Fruit fly (Drosophila melanogaster): ENCODE results near the gene Tmf.

Gene Tmf

dm6 chrX:6803312-6803794 lies 40.8 kb upstream of the Tmf start, which contains the start of the genes C3G and pod1 (continued):
- TF ChIP-seq CG2712 (tag; optimal IDR thresholded peaks at IDR 0.05) (peak; percentile 39), HmgD (GFP tag; optimal IDR thresholded peaks at IDR 0.05) (peak; percentile 84), salm (tag; optimal IDR thresholded peaks at IDR 0.05) (no peak), CG8944 (GFP tag; optimal IDR thresholded peaks at IDR 0.05) (peak; percentile 11), dimm (GFP tag; IDR thresholded peaks at IDR 0.05) (no peak), CG4282 (GFP tag; optimal IDR thresholded peaks at IDR 0.05) (no peak), YL-1 (GFP tag; optimal IDR thresholded peaks at IDR 0.05) (peak; percentile 15), cg (GFP tag; optimal IDR thresholded peaks at IDR 0.05) (peak; percentile 93), Stat92E (GFP tag; optimal IDR thresholded peaks at IDR 0.05) (peak in 1 of 3 experiments; percentile 44), lbe (GFP tag; optimal IDR thresholded peaks at IDR 0.05) (peak; percentile 32), Fer1 (GFP tag; optimal IDR thresholded peaks at IDR 0.05) (peak; percentile 15), Dad (GFP tag; optimal IDR thresholded peaks at IDR 0.05) (peak; percentile 38), Hr39 (optimal IDR thresholded peaks at IDR 0.05) (no peak), Usf (GFP tag; optimal IDR thresholded peaks at IDR 0.05) (no peak), sisA (GFP tag; IDR thresholded peaks at IDR 0.05) (no peak), Nf-YC (tag; optimal IDR thresholded peaks at IDR 0.05) (peak; percentile 45), CG10147 (GFP tag; optimal IDR thresholded peaks at IDR 0.05) (no peak), fu2 (GFP tag; optimal IDR thresholded peaks at IDR 0.05) (peak; percentile 31), CG17328 (GFP tag; IDR thresholded peaks at IDR 0.05) (no peak), CG16815 (GFP tag; optimal IDR thresholded peaks at IDR 0.05) (no peak), CG4820 (GFP tag; optimal IDR thresholded peaks at IDR 0.05) (no peak), CG6689 (GFP tag; IDR thresholded peaks at IDR 0.05) (no peak), esg (GFP tag; conservative IDR thresholded peaks at IDR 0.05) (no peak), CG3281 (GFP tag; optimal IDR thresholded peaks at IDR 0.05) (no peak), br (optimal IDR thresholded peaks at IDR 0.05) (no peak), CG14860 (GFP tag; IDR thresholded peaks at IDR 0.05; ENCODE audit: partially characterized antibody) (peak; percentile 97), Mad (GFP tag; optimal IDR thresholded peaks at IDR 0.05) (peak; percentile 21), BEAF-32 (GFP tag; optimal IDR thresholded peaks at IDR 0.05) (peak; percentile 99), ara (GFP tag; IDR thresholded peaks at IDR 0.05) (no peak), CG10431 (GFP tag; optimal IDR thresholded peaks at IDR 0.05) (no peak), CG18619 (GFP tag; optimal IDR thresholded peaks at IDR 0.05) (no peak), CG13287 (GFP tag; IDR thresholded peaks at IDR 0.05; ENCODE audit: partially characterized antibody) (peak; percentile 96), tx (GFP tag; optimal IDR thresholded peaks at IDR 0.05) (no peak), gce (GFP tag; IDR thresholded peaks at IDR 0.05) (no peak), Bteb2 (GFP tag; optimal IDR thresholded peaks at IDR 0.05) (no peak), sens (GFP tag) (peak; percentile 88), Dip3 (GFP tag; optimal IDR thresholded peaks at IDR 0.05) (peak; percentile 6), NK7.1 (GFP tag; optimal IDR thresholded peaks at IDR 0.05) (no peak), pzg (GFP tag; optimal IDR thresholded peaks at IDR 0.05) (peak; percentile 96), inv (GFP tag; IDR thresholded peaks at IDR 0.05; ENCODE audit: partially characterized antibody) (peak; percentile 98), odd (GFP tag; optimal IDR thresholded peaks at IDR 0.05) (no peak), CG6254 (GFP tag; optimal IDR thresholded peaks at IDR 0.05) (no peak), Hr3 (GFP tag; optimal IDR thresholded peaks at IDR 0.05) (no peak), sug (tag; optimal IDR thresholded peaks at IDR 0.05) (peak; percentile 58), Dfd (GFP tag; optimal IDR thresholded peaks at IDR 0.05) (no peak), vfl (GFP tag; optimal IDR thresholded peaks at IDR 0.05) (peak; percentile 38), Atf-2 (GFP tag; optimal IDR thresholded peaks at IDR 0.05) (no peak), Poxn (GFP tag; IDR thresholded peaks at IDR 0.05) (no peak), CrebB (tag; optimal IDR thresholded peaks at IDR 0.05) (no peak), CG8359 (GFP tag; optimal IDR thresholded peaks at IDR 0.05; ENCODE audit: borderline replicate concordance) (no peak), her (GFP tag; optimal IDR thresholded peaks at IDR 0.05) (peak; percentile 41), klu (GFP tag; IDR thresholded peaks at IDR 0.05) (no peak)

All from whole organism, embryonic.